Fruit fly (Drosophila melanogaster): ENCODE results near the gene HDAC11.

Gene HDAC11

dm6 chr3R:24864719-24865400, 8.8 kb upstream of the HDAC11 start, which contains the start of the genes Srg1 and Elal (continued):
- TF ChIP-seq CG2712 (tag; optimal IDR thresholded peaks at IDR 0.05) (peak; percentile 40), Oli (tag; optimal IDR thresholded peaks at IDR 0.05) (peak; percentile 18), CG34422 (GFP tag; IDR thresholded peaks at IDR 0.05) (no peak), CG17612 (GFP tag; IDR thresholded peaks at IDR 0.05) (no peak), E2f2 (GFP tag; IDR thresholded peaks at IDR 0.05) (peak; percentile 28; the same call in 1 of the 2 replicates), CG9727 (GFP tag; optimal IDR thresholded peaks at IDR 0.05) (peak; percentile 36), Atf6 (GFP tag; IDR thresholded peaks at IDR 0.05) (peak; percentile 11; the same call in 1 of the 2 replicates), CG17385 (GFP tag; optimal IDR thresholded peaks at IDR 0.05) (peak; percentile 0), CG18599 (GFP tag; optimal IDR thresholded peaks at IDR 0.05) (peak; percentile 61), Dek (tag; optimal IDR thresholded peaks at IDR 0.05) (peak; percentile 39), Hmr (GFP tag; optimal IDR thresholded peaks at IDR 0.05) (peak; percentile 14)

DNA sequence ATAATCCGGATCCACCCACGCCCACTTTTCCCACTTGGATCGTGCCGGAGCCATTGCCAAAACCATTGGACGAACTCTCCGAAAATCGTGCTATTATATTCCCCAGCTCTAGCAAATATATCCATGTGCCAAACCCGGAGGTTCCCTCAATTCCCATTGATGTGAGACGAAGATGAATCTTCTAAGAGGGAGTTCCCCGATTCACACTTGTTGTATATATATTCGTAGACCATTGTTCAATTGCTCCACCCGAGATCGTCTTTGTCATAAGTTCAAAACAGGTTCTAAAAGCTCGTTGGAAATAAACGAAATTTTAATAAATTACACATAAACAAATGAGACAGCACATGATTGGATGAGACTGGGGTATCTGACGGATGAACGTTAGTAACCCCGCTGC, 7.9 kb upstream of the HDAC11 start:
- TF ChIP-seq Abd-B (GFP tag; optimal IDR thresholded peaks at IDR 0.05) (no peak), CG8388 (GFP tag; optimal IDR thresholded peaks at IDR 0.05) (no peak), sens (GFP tag) (peak; percentile 1)

DNA sequence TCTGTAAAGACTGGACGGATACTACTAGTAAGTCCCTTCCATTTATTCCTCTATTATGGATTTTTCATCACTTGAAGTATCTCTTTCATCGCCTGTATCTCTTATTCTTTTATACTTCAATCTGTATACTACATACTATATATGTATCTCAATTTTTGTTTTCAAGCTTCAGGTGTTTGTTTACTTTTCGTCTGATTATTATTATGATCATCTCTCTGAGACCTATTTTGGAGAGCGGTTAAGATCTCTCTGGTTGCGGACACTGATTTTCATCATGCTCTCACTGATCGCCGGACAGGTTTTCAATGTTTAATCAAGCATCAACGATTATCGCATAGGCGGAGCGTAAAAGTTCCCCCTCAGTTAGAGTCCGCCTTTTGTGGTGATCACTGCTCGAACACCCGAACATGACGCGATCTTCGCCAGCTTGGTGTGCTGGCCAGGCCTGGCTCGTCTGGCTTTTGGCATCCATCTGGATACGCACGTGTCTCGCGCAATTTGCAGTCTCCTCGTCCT, 6.6 kb upstream of the HDAC11 start, which contains the start of gene CG7016:
Gene CG7016, plus strand, starts transcription at position 358 of the 516 bp plus-strand sequence.
- no peak for TF ChIP-seq Side (GFP tag; optimal IDR thresholded peaks at IDR 0.05)
- no peak for TF ChIP-seq prd (optimal IDR thresholded peaks at IDR 0.05)
- no peak for TF ChIP-seq prd (GFP tag; IDR thresholded peaks at IDR 0.05)
- peak; percentile 62 for TF ChIP-seq CG34376 (GFP tag; optimal IDR thresholded peaks at IDR 0.05)
- no peak for TF ChIP-seq slou (GFP tag; optimal IDR thresholded peaks at IDR 0.05)
- TF ChIP-seq ERR (GFP tag; optimal IDR thresholded peaks at IDR 0.05) = no peak
- no peak for TF ChIP-seq p53 (GFP tag; optimal IDR thresholded peaks at IDR 0.05)
- no peak for TF ChIP-seq ci (GFP tag; IDR thresholded peaks at IDR 0.05)
- no peak for TF ChIP-seq CG15269 (tag; optimal IDR thresholded peaks at IDR 0.05)
- TF ChIP-seq rib (GFP tag; IDR thresholded peaks at IDR 0.05) = no peak
- TF ChIP-seq B-H1 (GFP tag; IDR thresholded peaks at IDR 0.05) = no peak
- no peak for TF ChIP-seq CG7786 (GFP tag; optimal IDR thresholded peaks at IDR 0.05)
- no peak for TF ChIP-seq knrl (GFP tag; IDR thresholded peaks at IDR 0.05; ENCODE audit: partially characterized antibody)
- no peak for TF ChIP-seq Usf (GFP tag; optimal IDR thresholded peaks at IDR 0.05)
- no peak for TF ChIP-seq CG9932 (GFP tag; IDR thresholded peaks at IDR 0.05)
- no peak for TF ChIP-seq vfl (GFP tag; optimal IDR thresholded peaks at IDR 0.05)
- TF ChIP-seq Bteb2 (GFP tag; optimal IDR thresholded peaks at IDR 0.05) = no peak
- TF ChIP-seq CG31441 (GFP tag; IDR thresholded peaks at IDR 0.05) = no peak
- TF ChIP-seq CG34422 (GFP tag; IDR thresholded peaks at IDR 0.05) = peak; percentile 12; the same call in 1 of the 3 replicates
- TF ChIP-seq eve (GFP tag; optimal IDR thresholded peaks at IDR 0.05) = no peak
- no peak for TF ChIP-seq CG5180 (GFP tag; optimal IDR thresholded peaks at IDR 0.05)
- no peak for TF ChIP-seq Nf-YC (tag; optimal IDR thresholded peaks at IDR 0.05)
- no peak for TF ChIP-seq CG15601 (tag; optimal IDR thresholded peaks at IDR 0.05)
- no peak for TF ChIP-seq al (GFP tag; IDR thresholded peaks at IDR 0.05)
- no peak for TF ChIP-seq CG3065 (GFP tag; optimal IDR thresholded peaks at IDR 0.05)
- TF ChIP-seq Pdp1 (GFP tag; optimal IDR thresholded peaks at IDR 0.05) = peak in 1 of 2 experiments; percentile 70
- no peak for TF ChIP-seq so (GFP tag; IDR thresholded peaks at IDR 0.05)
- TF ChIP-seq ap (GFP tag; IDR thresholded peaks at IDR 0.05) = no peak
- no peak for TF ChIP-seq NK7.1 (GFP tag; optimal IDR thresholded peaks at IDR 0.05)
- TF ChIP-seq vvl (GFP tag; IDR thresholded peaks at IDR 0.05) = 0 out of 2 replicates have a peak, but pooled peaks have one; percentile 2
- no peak for TF ChIP-seq inv (GFP tag; IDR thresholded peaks at IDR 0.05; ENCODE audit: partially characterized antibody)
- TF ChIP-seq btn (GFP tag; optimal IDR thresholded peaks at IDR 0.05) = no peak
- no peak for TF ChIP-seq NfI (GFP tag; optimal IDR thresholded peaks at IDR 0.05)
- no peak for TF ChIP-seq CG17186 (GFP tag; optimal IDR thresholded peaks at IDR 0.05)
- TF ChIP-seq CG11085 (GFP tag; IDR thresholded peaks at IDR 0.05) = no peak
